Worm (Caenorhabditis elegans): ENCODE results near the gene F47C12.13.

ce11 chrIV:4016723-4017122, 22.5 kb upstream of the F47C12.13 start:
- no peak for TF ChIP-seq lsy-2 (tag; optimal IDR thresholded peaks at IDR 0.05)
- TF ChIP-seq unc-62 (GFP tag; optimal IDR thresholded peaks at IDR 0.05) = no peak
- no peak for TF ChIP-seq hlh-1 (tag; optimal IDR thresholded peaks at IDR 0.05)
- TF ChIP-seq pha-4 (tag; optimal IDR thresholded peaks at IDR 0.05) = no peak
- no peak for TF ChIP-seq elt-1 (tag; optimal IDR thresholded peaks at IDR 0.05; ENCODE audit: borderline replicate concordance, insufficient read depth)
- no peak for TF ChIP-seq mab-5 (tag; optimal IDR thresholded peaks at IDR 0.05)
- no peak for TF ChIP-seq nhr-12 (tag; optimal IDR thresholded peaks at IDR 0.05)
- no peak for TF ChIP-seq drap-1 (GFP tag; optimal IDR thresholded peaks at IDR 0.05)
- no peak for TF ChIP-seq ces-1 (GFP tag; optimal IDR thresholded peaks at IDR 0.05)
- no peak for TF ChIP-seq mls-2 (tag; optimal IDR thresholded peaks at IDR 0.05)
- no peak for TF ChIP-seq unc-39 (tag; optimal IDR thresholded peaks at IDR 0.05)
- TF ChIP-seq nhr-2 (tag; optimal IDR thresholded peaks at IDR 0.05) = no peak

Data from whole organism, mixed stage, embryonic.